Fruit fly (Drosophila melanogaster): ENCODE data around the gene CG34273.

The CG34273 gene

dm6 chr3R:14513420-14513819 lies 3.4 kb upstream of the CG34273 start, which contains the start of gene CG8461 (continued):
- TF ChIP-seq Meics (GFP tag; optimal IDR thresholded peaks at IDR 0.05) = no peak
- TF ChIP-seq CG4854 (GFP tag; optimal IDR thresholded peaks at IDR 0.05) = no peak
- TF ChIP-seq exex (tag; optimal IDR thresholded peaks at IDR 0.05) = no peak
- no peak for TF ChIP-seq dimm (GFP tag; IDR thresholded peaks at IDR 0.05)
- TF ChIP-seq so (GFP tag; IDR thresholded peaks at IDR 0.05) = no peak
- TF ChIP-seq Hr39 (optimal IDR thresholded peaks at IDR 0.05) = no peak
- no peak for TF ChIP-seq shn (GFP tag; optimal IDR thresholded peaks at IDR 0.05)
- no peak for TF ChIP-seq ac (GFP tag; optimal IDR thresholded peaks at IDR 0.05)
- peak; percentile 61 for TF ChIP-seq Scr (GFP tag; IDR thresholded peaks at IDR 0.05; ENCODE audit: partially characterized antibody)
- TF ChIP-seq en (GFP tag; optimal IDR thresholded peaks at IDR 0.05) = no peak
- TF ChIP-seq bab2 (GFP tag; optimal IDR thresholded peaks at IDR 0.05) = no peak
- no peak for TF ChIP-seq CG10147 (GFP tag; optimal IDR thresholded peaks at IDR 0.05)
- TF ChIP-seq Ada2b (GFP tag; IDR thresholded peaks at IDR 0.05) = no peak
- TF ChIP-seq gce (GFP tag; IDR thresholded peaks at IDR 0.05) = no peak
- TF ChIP-seq psq (GFP tag; optimal IDR thresholded peaks at IDR 0.05) = no peak
- no peak for TF ChIP-seq CG14014 (GFP tag; IDR thresholded peaks at IDR 0.05)
- no peak for TF ChIP-seq gsb-n (tag; optimal IDR thresholded peaks at IDR 0.05)
- no peak for TF ChIP-seq Six4 (GFP tag; optimal IDR thresholded peaks at IDR 0.05)
- TF ChIP-seq Lpt (GFP tag; optimal IDR thresholded peaks at IDR 0.05) = no peak
- no peak for TF ChIP-seq CG4328 (GFP tag; optimal IDR thresholded peaks at IDR 0.05)
- TF ChIP-seq CG34422 (GFP tag; IDR thresholded peaks at IDR 0.05) = no peak
- no peak for TF ChIP-seq nmo (GFP tag; optimal IDR thresholded peaks at IDR 0.05)
- TF ChIP-seq CG6813 (GFP tag; optimal IDR thresholded peaks at IDR 0.05) = no peak
- TF ChIP-seq pfk (GFP tag; optimal IDR thresholded peaks at IDR 0.05) = no peak
- no peak for TF ChIP-seq CG14050 (GFP tag; IDR thresholded peaks at IDR 0.05)
- no peak for TF ChIP-seq lbe (GFP tag; optimal IDR thresholded peaks at IDR 0.05)
- no peak for TF ChIP-seq CG10565 (GFP tag; optimal IDR thresholded peaks at IDR 0.05)
- no peak for TF ChIP-seq CG9215 (GFP tag; IDR thresholded peaks at IDR 0.05)
- no peak for TF ChIP-seq CG31388 (GFP tag; optimal IDR thresholded peaks at IDR 0.05)
- TF ChIP-seq abd-A (tag; optimal IDR thresholded peaks at IDR 0.05) = no peak
- no peak for TF ChIP-seq CG17359 (tag; optimal IDR thresholded peaks at IDR 0.05)
- TF ChIP-seq H2.0 (GFP tag; IDR thresholded peaks at IDR 0.05) = no peak
- TF ChIP-seq HLH4C (GFP tag; IDR thresholded peaks at IDR 0.05; ENCODE audit: partially characterized antibody) = peak; percentile 89
- no peak for TF ChIP-seq CG17829 (tag; optimal IDR thresholded peaks at IDR 0.05)
- TF ChIP-seq fd96Cb (tag; optimal IDR thresholded peaks at IDR 0.05) = no peak
- TF ChIP-seq CG2120 (GFP tag; optimal IDR thresholded peaks at IDR 0.05) = peak; percentile 15
- no peak for TF ChIP-seq D19B (GFP tag; optimal IDR thresholded peaks at IDR 0.05)
- TF ChIP-seq CG10274 (GFP tag; optimal IDR thresholded peaks at IDR 0.05) = no peak
- TF ChIP-seq gt (GFP tag; IDR thresholded peaks at IDR 0.05) = no peak
- peak; percentile 70; the same call in 1 of the 3 replicates for TF ChIP-seq hb (GFP tag; IDR thresholded peaks at IDR 0.05; ENCODE audit: partially characterized antibody)
- TF ChIP-seq Ravus (GFP tag; IDR thresholded peaks at IDR 0.05) = no peak
- TF ChIP-seq cwo (GFP tag; optimal IDR thresholded peaks at IDR 0.05) = no peak
- TF ChIP-seq CG6765 (GFP tag; optimal IDR thresholded peaks at IDR 0.05) = no peak
- peak; percentile 76 for TF ChIP-seq Dref (GFP tag; IDR thresholded peaks at IDR 0.05)
- TF ChIP-seq ken (GFP tag; IDR thresholded peaks at IDR 0.05) = no peak
- TF ChIP-seq Atf3 (GFP tag; optimal IDR thresholded peaks at IDR 0.05) = no peak
- no peak for TF ChIP-seq D (optimal IDR thresholded peaks at IDR 0.05)
- TF ChIP-seq D (GFP tag; optimal IDR thresholded peaks at IDR 0.05) = no peak
- TF ChIP-seq NfI (GFP tag; optimal IDR thresholded peaks at IDR 0.05) = no peak
- no peak for TF ChIP-seq CG6654 (GFP tag; optimal IDR thresholded peaks at IDR 0.05)
- no peak for TF ChIP-seq slp2 (GFP tag; optimal IDR thresholded peaks at IDR 0.05)
- no peak for TF ChIP-seq emc (GFP tag; optimal IDR thresholded peaks at IDR 0.05)
- TF ChIP-seq CG18619 (GFP tag; optimal IDR thresholded peaks at IDR 0.05) = no peak
